Worm (Caenorhabditis elegans): Measurements from ENCODE around the gene C32D5.12.
A peak's percentile ranks its signal among the peaks of the same experiment; 100 is the strongest.

C32D5.12 gene

ce11 chrII:6345195-6346158 lies 13.3 kb downstream of the C32D5.12 start, which contains the start of gene C32D5.8:
TSS of gene C32D5.8 (minus strand) at chrII:6345964.
- TF ChIP-seq mdl-1 (tag; optimal IDR thresholded peaks at IDR 0.05) (peak in 1 of 2 experiments; percentile 34), unc-130 (tag; optimal IDR thresholded peaks at IDR 0.05) (no peak), nhr-28 (tag; optimal IDR thresholded peaks at IDR 0.05) (no peak), elt-2 (tag; optimal IDR thresholded peaks at IDR 0.05) (peak; percentile 13), snu-23 (GFP tag; optimal IDR thresholded peaks at IDR 0.05) (peak; percentile 28), zip-4 (GFP tag; optimal IDR thresholded peaks at IDR 0.05) (no peak), nhr-237 (tag; optimal IDR thresholded peaks at IDR 0.05) (no peak), rnt-1 (tag; optimal IDR thresholded peaks at IDR 0.05) (no peak), Y116A8C.19 (tag; optimal IDR thresholded peaks at IDR 0.05; ENCODE audit: borderline replicate concordance) (no peak), dpl-1 (GFP tag; optimal IDR thresholded peaks at IDR 0.05) (peak in 1 of 3 experiments; percentile 8), nhr-20 (tag; optimal IDR thresholded peaks at IDR 0.05) (peak; percentile 47), nhr-90 (tag; optimal IDR thresholded peaks at IDR 0.05; ENCODE audit: poor library complexity) (no peak), pag-3 (tag; optimal IDR thresholded peaks at IDR 0.05; ENCODE audit: borderline replicate concordance, insufficient read depth) (no peak), nhr-19 (GFP tag; conservative IDR thresholded peaks at IDR 0.05) (no peak), lin-15B (tag; optimal IDR thresholded peaks at IDR 0.05) (no peak), sox-4 (tag; optimal IDR thresholded peaks at IDR 0.05) (no peak), ceh-82 (tag; optimal IDR thresholded peaks at IDR 0.05) (no peak), F16B12.6 (tag; optimal IDR thresholded peaks at IDR 0.05) (no peak), ceh-8 (GFP tag; optimal IDR thresholded peaks at IDR 0.05) (no peak), fkh-4 (tag; optimal IDR thresholded peaks at IDR 0.05; ENCODE audit: borderline replicate concordance) (no peak), ama-1 (optimal IDR thresholded peaks at IDR 0.05) (peak; percentile 45), aly-2 (tag; optimal IDR thresholded peaks at IDR 0.05) (no peak), nhr-11 (tag; optimal IDR thresholded peaks at IDR 0.05) (no peak), fkh-8 (tag; optimal IDR thresholded peaks at IDR 0.05) (peak; percentile 32), egl-27 (tag; optimal IDR thresholded peaks at IDR 0.05) (no peak), mab-9 (GFP tag; IDR thresholded peaks at IDR 0.05) (no peak), nhr-71 (tag; optimal IDR thresholded peaks at IDR 0.05) (peak; percentile 26), tlp-1 (tag; optimal IDR thresholded peaks at IDR 0.05) (no peak), nhr-77 (tag; optimal IDR thresholded peaks at IDR 0.05) (no peak), zag-1 (tag; optimal IDR thresholded peaks at IDR 0.05) (no peak), blmp-1 (tag; optimal IDR thresholded peaks at IDR 0.05) (peak; percentile 37), irx-1 (tag; optimal IDR thresholded peaks at IDR 0.05) (no peak), sptf-1 (tag; optimal IDR thresholded peaks at IDR 0.05) (no peak), sup-37 (GFP tag; optimal IDR thresholded peaks at IDR 0.05) (no peak), ztf-11 (tag; optimal IDR thresholded peaks at IDR 0.05) (no peak), C34B4.2 (tag; optimal IDR thresholded peaks at IDR 0.05) (no peak), nhr-47 (tag; optimal IDR thresholded peaks at IDR 0.05) (no peak), alr-1 (tag; optimal IDR thresholded peaks at IDR 0.05; ENCODE audit: borderline replicate concordance) (no peak), ztf-4 (tag; optimal IDR thresholded peaks at IDR 0.05) (no peak), unc-86 (tag; optimal IDR thresholded peaks at IDR 0.05) (no peak), nhr-12 (tag; optimal IDR thresholded peaks at IDR 0.05) (no peak), tbx-2 (tag; optimal IDR thresholded peaks at IDR 0.05) (no peak), nhr-85 (tag) (peak; percentile 69), isw-1 (GFP tag; IDR thresholded peaks at IDR 0.05) (no peak), grh-1 (GFP tag; IDR thresholded peaks at IDR 0.05) (0 out of 2 replicates have a peak, but pooled peaks have one; percentile 8), snpc-4 (tag; optimal IDR thresholded peaks at IDR 0.05) (no peak), ces-1 (GFP tag; optimal IDR thresholded peaks at IDR 0.05) (no peak), xbp-1 (tag; optimal IDR thresholded peaks at IDR 0.05) (no peak), dsc-1 (tag; optimal IDR thresholded peaks at IDR 0.05) (no peak), jun-1 (tag; optimal IDR thresholded peaks at IDR 0.05) (no peak)

All from whole organism, L1 larva.